Worm (Caenorhabditis elegans) whole organism, late embryonic: Measurements from ENCODE around the gene tbb-6.

Experiments used
- C08G9.2 ChIP-seq: sonication (generic microtip); optimal IDR thresholded peaks from 2 replicates; lab custom pipeline; 2016; ENCODE audit warnings: mild to moderate bottlenecking, missing genetic modification characterization, moderate library complexity, missing compliant biosample characterization
- F13H6.1 ChIP-seq: sonication (generic microtip); optimal IDR thresholded peaks from 2 replicates; lab custom pipeline; 2016; ENCODE audit warnings: missing genetic modification characterization, missing compliant biosample characterization
- ceh-48 ChIP-seq: sonication (generic microtip); optimal IDR thresholded peaks from 2 replicates; lab custom pipeline; 2016; ENCODE audit warnings: missing genetic modification characterization, inconsistent platforms, missing compliant biosample characterization
- elt-4 ChIP-seq: sonication (generic microtip); optimal IDR thresholded peaks from 2 replicates; lab custom pipeline; 2016; ENCODE audit warnings: missing genetic modification characterization, missing compliant biosample characterization
- ets-4 ChIP-seq: sonication (generic microtip); optimal IDR thresholded peaks from 2 replicates; lab custom pipeline; 2016; ENCODE audit warnings: missing genetic modification characterization, missing compliant biosample characterization
- nhr-11 ChIP-seq: fragments of 150-350 bp; optimal IDR thresholded peaks from 2 replicates; lab custom pipeline; 2014; ENCODE audit warnings: missing biosample characterization, missing genetic modification characterization
- npax-4 ChIP-seq: sonication (generic microtip); optimal IDR thresholded peaks from 2 replicates; lab custom pipeline; 2016; ENCODE audit warnings: missing genetic modification characterization, missing compliant biosample characterization
- pha-4 ChIP-seq: fragments of 150-350 bp; optimal IDR thresholded peaks from 2 replicates; lab custom pipeline; 2018; ENCODE audit warnings: missing biosample characterization, missing genetic modification reagents, missing genetic modification characterization
- syd-9 ChIP-seq: sonication (generic microtip); optimal IDR thresholded peaks from 2 replicates; lab custom pipeline; 2016; ENCODE audit warnings: mild to moderate bottlenecking, missing genetic modification characterization, moderate library complexity, missing compliant biosample characterization

ce11 chrV:12288577-12288976 lies 27.2 kb downstream of the tbb-6 start, which contains the start of gene rskd-1:
- TF ChIP-seq ets-4 (tag; lab: Kevin White, UChicago) (no peak), npax-4 (tag; lab: Kevin White, UChicago) (no peak), ceh-48 (tag; lab: Kevin White, UChicago) (no peak), C08G9.2 (tag; lab: Kevin White, UChicago) (no peak), nhr-11 (tag; lab: Kevin White, UChicago) (no peak), syd-9 (tag; lab: Kevin White, UChicago) (no peak), pha-4 (tag; lab: Kevin White, UChicago) (no peak), elt-4 (no peak), F13H6.1 (tag; lab: Kevin White, UChicago) (no peak)
